Worm (Caenorhabditis elegans): ENCODE measurements around the gene W06D12.6.

DNA sequence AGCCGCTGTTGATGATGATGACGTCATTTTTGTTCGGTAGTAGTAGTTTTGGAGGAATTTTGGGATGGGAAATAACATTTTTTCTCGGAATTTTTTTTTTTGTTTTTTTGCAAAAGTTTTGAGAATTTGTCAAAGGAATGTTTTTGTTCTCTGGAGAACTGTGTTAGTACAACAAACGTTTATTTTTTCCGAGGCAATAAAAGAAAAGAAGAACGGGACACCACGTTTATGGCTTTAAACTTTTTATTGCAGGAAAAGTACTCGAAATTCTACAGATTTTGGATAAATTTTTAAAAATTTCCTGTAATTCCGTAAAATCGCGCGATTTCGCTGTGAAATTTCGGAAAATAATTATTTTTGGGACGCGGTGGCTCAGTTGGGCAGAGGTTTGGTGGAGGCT is 15.0 kb upstream of the W06D12.6 start, which contains the start of gene F59A1.13:
- no peak for TF ChIP-seq nhr-41 (GFP tag; IDR thresholded peaks at IDR 0.05)
- TF ChIP-seq mes-2 (tag; optimal IDR thresholded peaks at IDR 0.05; ENCODE audit: poor library complexity, severe bottlenecking), result no peak
- TF ChIP-seq ztf-11 (tag; optimal IDR thresholded peaks at IDR 0.05), result no peak
- no peak for TF ChIP-seq nhr-76 (tag; optimal IDR thresholded peaks at IDR 0.05)
- TF ChIP-seq lin-13 (GFP tag; optimal IDR thresholded peaks at IDR 0.05), result no peak
- no peak for TF ChIP-seq zag-1 (tag; optimal IDR thresholded peaks at IDR 0.05)
- TF ChIP-seq aly-2 (tag; optimal IDR thresholded peaks at IDR 0.05), result no peak
- no peak for TF ChIP-seq spr-1 (tag; optimal IDR thresholded peaks at IDR 0.05)
- TF ChIP-seq mep-1 (tag; optimal IDR thresholded peaks at IDR 0.05), result no peak
- no peak for TF ChIP-seq fkh-10 (GFP tag; optimal IDR thresholded peaks at IDR 0.05)

Measured in whole organism, L4 larva.